Worm (Caenorhabditis elegans) whole organism, early embryonic: Measurements from ENCODE around the gene irld-32.
"Not testable (repeated sequence)": the region's sequence is repeated elsewhere in the genome, so short reads cannot be mapped to it uniquely, and the experiment has no call there.

Source experiments
- ama-1 ChIP-seq: fragments of 150-350 bp; optimal IDR thresholded peaks from 2 replicates; lab custom pipeline; 2014
- ceh-36 ChIP-seq: sonication (generic microtip); optimal IDR thresholded peaks from 2 replicates; lab custom pipeline; 2016; ENCODE audit warnings: missing genetic modification characterization, inconsistent platforms, missing compliant biosample characterization
- hnd-1 ChIP-seq: sonication (generic microtip); optimal IDR thresholded peaks from 2 replicates; lab custom pipeline; 2016; ENCODE audit warnings: missing genetic modification characterization, missing compliant biosample characterization
- scrt-1 ChIP-seq: fragments of 200-800 bp; sonication (Bioruptor generic); IDR thresholded peaks from 2 replicates; pipeline ENCODE4 v1.3.6; 2022; ENCODE audit warnings: missing genetic modification characterization, missing compliant biosample characterization
- tbx-37 ChIP-seq: fragments of 200-800 bp; sonication (Bioruptor generic); conservative IDR thresholded peaks from 2 replicates; pipeline ENCODE4 v1.3.6; 2022; ENCODE audit warnings: missing genetic modification reagents, missing genetic modification characterization, missing compliant biosample characterization

- not testable (repeated sequence) for TF ChIP-seq ceh-36 (tag; lab: Kevin White, UChicago); ama-1; scrt-1; hnd-1 (tag; lab: Kevin White, UChicago); tbx-37 (GFP tag; lab: Robert Waterston, UW)
Measured at ce11 chrV:2322466-2322865, 9.2 kb upstream of the irld-32 start, which contains the start of gene pud-1.2.
